Worm (Caenorhabditis elegans): ENCODE data around the gene F49H12.2.

F49H12.2 gene

ce11 chrX:2085494-2085893 is 406 bp downstream of the F49H12.2 start:
- TF ChIP-seq ceh-36 (tag; optimal IDR thresholded peaks at IDR 0.05) = no peak
- no peak for TF ChIP-seq sea-1 (GFP tag; conservative IDR thresholded peaks at IDR 0.05)
- no peak for TF ChIP-seq tbx-11 (GFP tag; IDR thresholded peaks at IDR 0.05)
- no peak for TF ChIP-seq hmbx-1 (tag; optimal IDR thresholded peaks at IDR 0.05)
- TF ChIP-seq ceh-13 (GFP tag; optimal IDR thresholded peaks at IDR 0.05) = no peak
- no peak for TF ChIP-seq ets-7 (tag; optimal IDR thresholded peaks at IDR 0.05)
- TF ChIP-seq pes-1 (GFP tag; IDR thresholded peaks at IDR 0.05) = no peak

- TF ChIP-seq ceh-36 (tag; optimal IDR thresholded peaks at IDR 0.05) = no peak
- no peak for TF ChIP-seq ama-1 (optimal IDR thresholded peaks at IDR 0.05)
- no peak for TF ChIP-seq ets-7 (tag; optimal IDR thresholded peaks at IDR 0.05)
- no peak for TF ChIP-seq tbx-11 (GFP tag; IDR thresholded peaks at IDR 0.05)
- no peak for TF ChIP-seq aly-1 (tag; optimal IDR thresholded peaks at IDR 0.05)
- TF ChIP-seq B0310.2 (tag; optimal IDR thresholded peaks at IDR 0.05) = no peak
These were observed 2.6 kb downstream of the F49H12.2 start for ce11 chrX:2087716-2088115.

ce11 chrX:2089434-2089833 is 4.3 kb downstream of the F49H12.2 start, which contains the start of gene lsy-2:
Gene lsy-2, plus strand, starts transcription at chrX:2089704.
- TF ChIP-seq hmg-4 (GFP tag; optimal IDR thresholded peaks at IDR 0.05) (no peak), ceh-36 (tag; optimal IDR thresholded peaks at IDR 0.05) (no peak), flt-1 (GFP tag; IDR thresholded peaks at IDR 0.05) (no peak), scrt-1 (GFP tag; IDR thresholded peaks at IDR 0.05) (no peak), tra-4 (tag; optimal IDR thresholded peaks at IDR 0.05) (no peak), ceh-13 (GFP tag; optimal IDR thresholded peaks at IDR 0.05) (no peak), sea-1 (GFP tag; conservative IDR thresholded peaks at IDR 0.05) (no peak), ama-1 (optimal IDR thresholded peaks at IDR 0.05) (no peak), ets-7 (tag; optimal IDR thresholded peaks at IDR 0.05) (no peak), pes-1 (GFP tag; IDR thresholded peaks at IDR 0.05) (no peak), hmbx-1 (tag; optimal IDR thresholded peaks at IDR 0.05) (no peak), tbx-37 (GFP tag; conservative IDR thresholded peaks at IDR 0.05) (no peak), tbx-11 (GFP tag; IDR thresholded peaks at IDR 0.05) (no peak), hnd-1 (tag; optimal IDR thresholded peaks at IDR 0.05) (no peak), B0310.2 (tag; optimal IDR thresholded peaks at IDR 0.05) (no peak), F13C5.2 (tag; optimal IDR thresholded peaks at IDR 0.05) (no peak), aly-1 (tag; optimal IDR thresholded peaks at IDR 0.05) (no peak)

ce11 chrX:2090493-2090892 is 5.4 kb downstream of the F49H12.2 start:
- no peak for TF ChIP-seq F13C5.2 (tag; optimal IDR thresholded peaks at IDR 0.05)
- TF ChIP-seq aly-1 (tag; optimal IDR thresholded peaks at IDR 0.05) = no peak
- no peak for TF ChIP-seq ceh-36 (tag; optimal IDR thresholded peaks at IDR 0.05)
- TF ChIP-seq ama-1 (optimal IDR thresholded peaks at IDR 0.05) = no peak
- TF ChIP-seq scrt-1 (GFP tag; IDR thresholded peaks at IDR 0.05) = no peak
- TF ChIP-seq hnd-1 (tag; optimal IDR thresholded peaks at IDR 0.05) = no peak

ce11 chrX:2093169-2093568 is 8.1 kb downstream of the F49H12.2 start, which contains the start of gene col-164:
Gene col-164, plus strand, starts transcription at chrX:2093469.
- TF ChIP-seq B0310.2 (tag; optimal IDR thresholded peaks at IDR 0.05) (no peak), hmbx-1 (tag; optimal IDR thresholded peaks at IDR 0.05) (no peak), hmg-4 (GFP tag; optimal IDR thresholded peaks at IDR 0.05) (no peak)

- TF ChIP-seq ets-7 (tag; optimal IDR thresholded peaks at IDR 0.05) (no peak), scrt-1 (GFP tag; IDR thresholded peaks at IDR 0.05) (no peak), pes-1 (GFP tag; IDR thresholded peaks at IDR 0.05) (no peak), ceh-36 (tag; optimal IDR thresholded peaks at IDR 0.05) (no peak), tra-4 (tag; optimal IDR thresholded peaks at IDR 0.05) (no peak), tbx-11 (GFP tag; IDR thresholded peaks at IDR 0.05) (no peak), F13C5.2 (tag; optimal IDR thresholded peaks at IDR 0.05) (no peak)
These were observed 9.0 kb downstream of the F49H12.2 start for ce11 chrX:2094094-2094493.

ce11 chrX:2096804-2097203 is 11.7 kb downstream of the F49H12.2 start, which contains the start of gene T21D9.2:
Gene T21D9.2, minus strand, starts transcription at chrX:2096904.
- TF ChIP-seq hnd-1 (tag; optimal IDR thresholded peaks at IDR 0.05) (no peak), F13C5.2 (tag; optimal IDR thresholded peaks at IDR 0.05) (no peak), scrt-1 (GFP tag; IDR thresholded peaks at IDR 0.05) (no peak), aly-1 (tag; optimal IDR thresholded peaks at IDR 0.05) (no peak), tra-4 (tag; optimal IDR thresholded peaks at IDR 0.05) (no peak), ama-1 (optimal IDR thresholded peaks at IDR 0.05) (no peak), flt-1 (GFP tag; IDR thresholded peaks at IDR 0.05) (no peak), tbx-37 (GFP tag; conservative IDR thresholded peaks at IDR 0.05) (no peak), ceh-36 (tag; optimal IDR thresholded peaks at IDR 0.05) (no peak), B0310.2 (tag; optimal IDR thresholded peaks at IDR 0.05) (no peak)

ce11 chrX:2099002-2099401 is 13.9 kb downstream of the F49H12.2 start:
- TF ChIP-seq ceh-36 (tag; optimal IDR thresholded peaks at IDR 0.05) = no peak

- no peak for TF ChIP-seq hmbx-1 (tag; optimal IDR thresholded peaks at IDR 0.05)
- TF ChIP-seq flt-1 (GFP tag; IDR thresholded peaks at IDR 0.05) = no peak
- no peak for TF ChIP-seq aly-1 (tag; optimal IDR thresholded peaks at IDR 0.05)
- TF ChIP-seq ama-1 (optimal IDR thresholded peaks at IDR 0.05) = no peak
- TF ChIP-seq hmg-4 (GFP tag; optimal IDR thresholded peaks at IDR 0.05) = no peak
- TF ChIP-seq tbx-11 (GFP tag; IDR thresholded peaks at IDR 0.05) = no peak
- TF ChIP-seq tra-4 (tag; optimal IDR thresholded peaks at IDR 0.05) = no peak
- TF ChIP-seq pes-1 (GFP tag; IDR thresholded peaks at IDR 0.05) = no peak
- no peak for TF ChIP-seq sea-1 (GFP tag; conservative IDR thresholded peaks at IDR 0.05)
- TF ChIP-seq ets-7 (tag; optimal IDR thresholded peaks at IDR 0.05) = no peak
These were observed 20.2 kb downstream of the F49H12.2 start, which contains the start of gene F53B1.3 for ce11 chrX:2105310-2105709. Gene F53B1.3, plus strand, starts transcription at chrX:2105610.
